Fruit fly (Drosophila melanogaster) whole organism, embryonic: ENCODE data around the gene CG14664.

ENCODE experiments used
- Atf3 ChIP-seq: fragments of 200-800 bp; sonication (Bioruptor generic); optimal IDR thresholded peaks from 3 replicates; lab custom pipeline; 2016; ENCODE audit warnings: missing biosample characterization, missing genetic modification characterization
- Atf6 ChIP-seq: fragments of 200-800 bp; sonication (Bioruptor generic); IDR thresholded peaks from 2 replicates; pipeline ENCODE4 v1.3.6; 2022; ENCODE audit warnings: missing biosample characterization, missing genetic modification characterization
- CG10462 ChIP-seq: fragments of 200-800 bp; sonication (Bioruptor generic); optimal IDR thresholded peaks from 2 replicates; lab custom pipeline; 2016; ENCODE audit warnings: missing biosample characterization, missing genetic modification characterization
- CG11247 ChIP-seq: fragments of 200-800 bp; sonication (Bioruptor generic); IDR thresholded peaks from 2 replicates; pipeline ENCODE4 v1.3.6; 2022; ENCODE audit warnings: missing biosample characterization, missing genetic modification characterization
- CG12942 ChIP-seq: fragments of 200-800 bp; sonication (Bioruptor generic); optimal IDR thresholded peaks from 3 replicates; lab custom pipeline; 2016; ENCODE audit warnings: missing biosample characterization, missing genetic modification characterization
- CG14667 ChIP-seq: fragments of 200-800 bp; sonication (Bioruptor generic); IDR thresholded peaks from 2 replicates; pipeline ENCODE4 v1.3.6; 2022; ENCODE audit warnings: missing biosample characterization, missing genetic modification characterization
- CG14710 ChIP-seq: fragments of 200-800 bp; sonication (Bioruptor generic); optimal IDR thresholded peaks from 3 replicates; lab custom pipeline; 2019; ENCODE audit warnings: missing biosample characterization, mild to moderate bottlenecking, missing genetic modification characterization, moderate library complexity
- CG15479 ChIP-seq: fragments of 200-800 bp; sonication (Bioruptor generic); optimal IDR thresholded peaks from 3 replicates; lab custom pipeline; 2019; ENCODE audit warnings: missing biosample characterization, mild to moderate bottlenecking, missing genetic modification characterization, moderate library complexity
- CG1647 ChIP-seq: fragments of 200-800 bp; sonication (Bioruptor generic); optimal IDR thresholded peaks from 3 replicates; lab custom pipeline; 2016; ENCODE audit warnings: missing biosample characterization, missing genetic modification characterization
- CG16863 ChIP-seq: fragments of 200-800 bp; sonication (Bioruptor generic); optimal IDR thresholded peaks from 3 replicates; lab custom pipeline; 2016; ENCODE audit warnings: missing biosample characterization, missing genetic modification characterization
- CG17568 ChIP-seq: fragments of 200-800 bp; sonication (Bioruptor generic); optimal IDR thresholded peaks from 2 replicates; lab custom pipeline; 2018; ENCODE audit warnings: missing biosample characterization, mild to moderate bottlenecking, missing genetic modification characterization, moderate library complexity
- CG1792 ChIP-seq: fragments of 200-800 bp; sonication (Bioruptor generic); optimal IDR thresholded peaks from 2 replicates; lab custom pipeline; 2016; ENCODE audit warnings: missing biosample characterization, missing genetic modification characterization
- CG31224 ChIP-seq: fragments of 200-800 bp; sonication (Bioruptor generic); IDR thresholded peaks from 2 replicates; pipeline ENCODE4 v1.3.6; 2022; ENCODE audit warnings: missing biosample characterization, missing genetic modification characterization
- CG33213 ChIP-seq: fragments of 200-800 bp; sonication (Bioruptor generic); optimal IDR thresholded peaks from 3 replicates; lab custom pipeline; 2016; ENCODE audit warnings: missing biosample characterization, missing genetic modification characterization
- CG3407 ChIP-seq: fragments of 200-800 bp; sonication (Bioruptor generic); optimal IDR thresholded peaks from 2 replicates; lab custom pipeline; 2018; ENCODE audit warnings: missing biosample characterization, mild to moderate bottlenecking, missing genetic modification characterization
- CG34422 ChIP-seq: fragments of 200-800 bp; sonication (Bioruptor generic); IDR thresholded peaks from 3 replicates; pipeline ENCODE4 v1.3.6; 2022; ENCODE audit warnings: missing biosample characterization, missing genetic modification characterization
- CG3726 ChIP-seq: fragments of 200-800 bp; sonication (Bioruptor generic); IDR thresholded peaks from 3 replicates; pipeline ENCODE4, ENCODE4 v1.3.6; 2022; ENCODE audit warnings: missing biosample characterization, missing genetic modification characterization
- CG3847 ChIP-seq: fragments of 200-800 bp; sonication (Bioruptor generic); IDR thresholded peaks from 2 replicates; pipeline ENCODE4 v1.3.6; 2022; ENCODE audit warnings: missing biosample characterization, missing genetic modification characterization
- CG4328 ChIP-seq: fragments of 200-800 bp; sonication (Bioruptor generic); optimal IDR thresholded peaks from 3 replicates; lab custom pipeline; 2017; ENCODE audit warnings: missing biosample characterization, missing genetic modification reagents, missing genetic modification characterization
- CG5180 ChIP-seq: fragments of 200-800 bp; sonication (Bioruptor generic); optimal IDR thresholded peaks from 3 replicates; lab custom pipeline; 2017; ENCODE audit warnings: missing biosample characterization, missing genetic modification characterization, mild to moderate bottlenecking, moderate library complexity, missing genetic modification reagents
- CG6272 ChIP-seq: fragments of 200-800 bp; sonication (Bioruptor generic); IDR thresholded peaks from 2 replicates; pipeline ENCODE4 v1.3.6; 2022; ENCODE audit warnings: missing biosample characterization, missing genetic modification characterization
- CG6854 ChIP-seq: fragments of 200-800 bp; sonication (Bioruptor generic); optimal IDR thresholded peaks from 3 replicates; lab custom pipeline; 2017; ENCODE audit warnings: missing biosample characterization, mild to moderate bottlenecking, missing genetic modification characterization
- CG9437 ChIP-seq: fragments of 200-800 bp; sonication (Bioruptor generic); optimal IDR thresholded peaks from 2 replicates; lab custom pipeline; 2018; ENCODE audit warnings: missing biosample characterization, mild to moderate bottlenecking, missing genetic modification characterization
- Dip3 ChIP-seq: fragments of 200-800 bp; sonication (Bioruptor generic); optimal IDR thresholded peaks from 3 replicates; lab custom pipeline; 2016; ENCODE audit warnings: missing biosample characterization, missing genetic modification characterization
- Elba2 ChIP-seq: fragments of 200-800 bp; sonication (Bioruptor generic); optimal IDR thresholded peaks from 3 replicates; lab custom pipeline; 2016; ENCODE audit warnings: missing biosample characterization, missing genetic modification characterization
- Hey ChIP-seq: fragments of 200-800 bp; sonication (Bioruptor generic); optimal IDR thresholded peaks from 3 replicates; lab custom pipeline; 2018; ENCODE audit warnings: missing biosample characterization, mild to moderate bottlenecking, missing genetic modification characterization
- Hr3 ChIP-seq: fragments of 200-800 bp; sonication (Bioruptor generic); optimal IDR thresholded peaks from 3 replicates; lab custom pipeline; 2016; ENCODE audit warnings: missing biosample characterization, missing genetic modification characterization
- Hr39 ChIP-seq: fragments of >200 bp; optimal IDR thresholded peaks from 2 replicates; lab custom pipeline; 2017
- Kr ChIP-seq: fragments of 200-800 bp; sonication (Bioruptor generic); optimal IDR thresholded peaks from 2 replicates; lab custom pipeline; 2017; ENCODE audit warnings: missing biosample characterization, mild to moderate bottlenecking, missing genetic modification characterization
- Mad ChIP-seq: fragments of 200-800 bp; sonication (Bioruptor generic); optimal IDR thresholded peaks from 2 replicates; lab custom pipeline; 2016; ENCODE audit warnings: missing biosample characterization, missing genetic modification characterization
- Mes4 ChIP-seq: fragments of 200-800 bp; sonication (Bioruptor generic); optimal IDR thresholded peaks from 2 replicates; lab custom pipeline; 2016; ENCODE audit warnings: missing biosample characterization, missing genetic modification characterization
- Oaz ChIP-seq: fragments of 200-800 bp; sonication (Bioruptor generic); IDR thresholded peaks from 2 replicates; pipeline ENCODE4 v1.3.6; 2022; ENCODE audit warnings: missing biosample characterization, missing genetic modification characterization
- Stat92E ChIP-seq, 3 experiments: fragments of >200 bp in 2 of 3; fragments of 200-800 bp in 1 of 3; sonication (Bioruptor generic) in 1 of 3; optimal IDR thresholded peaks; 2 replicates each; lab custom pipeline; 2017 to 2019; ENCODE audit warnings: missing biosample characterization in 3 of 3, missing genetic modification characterization in 3 of 3, mild to moderate bottlenecking in 1 of 3, moderate library complexity in 1 of 3
- az2 ChIP-seq: fragments of 200-800 bp; sonication (Bioruptor generic); optimal IDR thresholded peaks from 3 replicates; lab custom pipeline; 2016; ENCODE audit warnings: missing biosample characterization, missing genetic modification characterization
- chn ChIP-seq: fragments of 200-800 bp; sonication (Bioruptor generic); optimal IDR thresholded peaks from 2 replicates; lab custom pipeline; 2016; ENCODE audit warnings: missing biosample characterization, missing genetic modification characterization
- crol ChIP-seq: fragments of 200-800 bp; sonication (Bioruptor generic); IDR thresholded peaks from 2 replicates; pipeline ENCODE4 v1.3.6; 2022; ENCODE audit warnings: missing biosample characterization, missing genetic modification characterization
- dan ChIP-seq: fragments of 200-800 bp; sonication (Bioruptor generic); IDR thresholded peaks from 2 replicates; pipeline ENCODE4 v1.3.6; 2022; ENCODE audit warnings: missing biosample characterization, missing genetic modification characterization
- ewg ChIP-seq: fragments of 200-800 bp; sonication (Bioruptor generic); optimal IDR thresholded peaks from 3 replicates; lab custom pipeline; 2017; ENCODE audit warnings: mild to moderate bottlenecking, missing biosample characterization, missing genetic modification reagents, missing genetic modification characterization
- fd64A ChIP-seq: fragments of 200-800 bp; sonication (Bioruptor generic); optimal IDR thresholded peaks from 3 replicates; lab custom pipeline; 2018; ENCODE audit warnings: missing biosample characterization, mild to moderate bottlenecking, missing genetic modification characterization
- gcm ChIP-seq: fragments of 200-800 bp; sonication (Bioruptor generic); optimal IDR thresholded peaks from 2 replicates; lab custom pipeline; 2019; ENCODE audit warnings: missing biosample characterization, mild to moderate bottlenecking, missing genetic modification characterization, moderate library complexity
- grn ChIP-seq: fragments of 200-800 bp; sonication (Bioruptor generic); optimal IDR thresholded peaks from 3 replicates; lab custom pipeline; 2017; ENCODE audit warnings: missing biosample characterization, missing genetic modification characterization
- gsb ChIP-seq: fragments of 200-800 bp; sonication (Bioruptor generic); IDR thresholded peaks from 2 replicates; pipeline ENCODE4 v1.3.6; 2022; ENCODE audit warnings: missing biosample characterization, missing genetic modification characterization
- h ChIP-seq: fragments of >200 bp; optimal IDR thresholded peaks from 2 replicates; lab custom pipeline; 2017
- ham ChIP-seq: fragments of 200-800 bp; sonication (Bioruptor generic); IDR thresholded peaks from 2 replicates; pipeline ENCODE4 v1.3.6; 2022; ENCODE audit warnings: missing biosample characterization, missing genetic modification characterization
- lola ChIP-seq, 3 experiments: fragments of >200 bp in 2 of 3; fragments of 200-800 bp in 1 of 3; sonication (Bioruptor generic) in 1 of 3; optimal IDR thresholded peaks; 2 replicates each; lab custom pipeline; 2017 to 2019; ENCODE audit warnings: missing biosample characterization in 3 of 3, missing genetic modification characterization in 3 of 3, mild to moderate bottlenecking in 1 of 3, moderate library complexity in 1 of 3
- pan ChIP-seq, 4 experiments: fragments of >200 bp in 3 of 4; fragments of 200-800 bp in 1 of 4; sonication (Bioruptor generic) in 1 of 4; optimal IDR thresholded peaks in 3 of 4; IDR thresholded peaks in 1 of 4; 2 replicates each; pipeline versions ENCODE4 v1.3.6 to Lab custom; 2017 to 2022; ENCODE audit warnings: missing biosample characterization in 2 of 4, missing genetic modification characterization in 2 of 4, mixed read lengths in 1 of 4
- ranshi ChIP-seq: fragments of 200-800 bp; sonication (Bioruptor generic); IDR thresholded peaks from 2 replicates; pipeline ENCODE4 v1.3.6; 2022; ENCODE audit warnings: missing biosample characterization, missing genetic modification characterization
- sens ChIP-seq: fragments of 200-800 bp; sonication (Bioruptor generic); peaks from one replicate; lab custom pipeline; 2016; ENCODE audit warnings: missing biosample characterization, missing genetic modification characterization
- stwl ChIP-seq: fragments of 200-800 bp; sonication (Bioruptor generic); optimal IDR thresholded peaks from 3 replicates; lab custom pipeline; 2018; ENCODE audit warnings: missing biosample characterization, mild to moderate bottlenecking, missing genetic modification characterization, moderate library complexity

CG14664 gene

DNA sequence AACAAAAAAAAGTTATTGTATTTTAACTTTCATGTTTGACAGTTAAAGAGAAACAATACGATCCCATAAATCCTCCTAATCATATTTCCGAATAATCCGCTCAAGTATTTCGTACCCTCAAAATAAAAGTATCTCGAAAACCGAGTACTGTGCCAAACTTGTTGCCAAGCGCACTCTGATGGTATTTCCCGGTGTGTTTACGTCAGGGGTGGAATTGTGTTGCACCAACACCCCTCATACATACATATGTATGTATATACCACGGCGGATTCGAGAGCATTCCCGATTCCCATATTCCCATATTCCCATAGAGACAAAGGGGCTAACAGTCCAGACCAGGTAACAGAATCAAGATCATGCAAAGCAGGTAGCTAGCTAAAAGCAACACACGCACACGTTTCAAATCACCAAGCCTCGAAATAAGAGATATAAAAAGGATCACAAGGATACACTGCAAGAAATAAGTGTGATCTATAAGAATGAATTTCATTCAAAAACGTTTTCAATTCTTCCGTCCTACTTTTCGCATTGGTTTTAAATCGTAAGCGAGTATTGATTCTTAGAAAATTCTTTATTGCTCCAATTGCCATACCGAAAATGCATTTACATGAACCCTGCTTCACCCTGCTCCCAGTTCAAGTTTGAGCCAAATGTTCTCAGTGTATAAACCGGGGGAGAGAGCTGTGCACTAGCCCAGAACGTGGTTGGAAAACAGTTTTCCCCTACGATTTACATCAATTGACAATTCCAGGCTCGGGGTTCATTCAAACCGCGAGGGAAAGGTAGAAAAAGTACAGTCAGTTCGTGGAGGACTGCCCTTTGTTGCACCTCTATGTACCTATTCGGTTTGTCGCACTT lies 11.8 kb upstream of the CG14664 start (continued):
- TF ChIP-seq Elba2 (peak; percentile 90), ham (GFP tag; lab: Robert Waterston, UW) (no peak), CG12942 (peak; percentile 60), crol (GFP tag; lab: Robert Waterston, UW) (no peak), CG10462 (GFP tag; lab: Kevin White, UChicago) (peak; percentile 71), h (lab: Kevin White, UChicago) (no peak), Atf6 (GFP tag; lab: Robert Waterston, UW) (no peak), Hey (no peak), CG16863 (peak; percentile 75), Hr3 (GFP tag; lab: Kevin White, UChicago) (peak; percentile 74), pan (optimal IDR thresholded peaks at IDR 0.05; lab: Kevin White, UChicago) (no peak), pan (GFP tag; optimal IDR thresholded peaks at IDR 0.05 in 1 of 2, IDR thresholded peaks at IDR 0.05 in 1 of 2) (peak in 1 of 2 experiments; percentile 68), Dip3 (GFP tag; lab: Kevin White, UChicago) (peak; percentile 18), CG14667 (GFP tag; lab: Robert Waterston, UW) (peak; percentile 32; the same call in 1 of the 2 replicates), chn (GFP tag; lab: Kevin White, UChicago) (peak; percentile 91), fd64A (GFP tag; lab: Kevin White, UChicago) (no peak), ranshi (GFP tag; lab: Robert Waterston, UW) (peak; percentile 59; the same call in 1 of the 2 replicates), CG17568 (GFP tag; lab: Kevin White, UChicago) (peak; percentile 62), dan (GFP tag; lab: Robert Waterston, UW) (peak; percentile 88; the same call in 1 of the 2 replicates), sens (GFP tag; lab: Kevin White, UChicago) (peak; percentile 98), stwl (tag; lab: Kevin White, UChicago) (peak; percentile 70), CG9437 (peak; percentile 3), Mes4 (GFP tag; lab: Kevin White, UChicago) (peak; percentile 72), CG11247 (peak; percentile 54), CG6272 (peak; percentile 28; the same call in 1 of the 2 replicates), CG3847 (no peak), CG6854 (no peak), CG3407 (peak; percentile 55), ewg (GFP tag; lab: Kevin White, UChicago) (peak; percentile 47), Atf3 (GFP tag; lab: Kevin White, UChicago) (peak; percentile 68), Hr39 (lab: Kevin White, UChicago) (no peak), Kr (GFP tag; lab: Kevin White, UChicago) (peak; percentile 95), CG4328 (peak; percentile 25), CG1647 (GFP tag; lab: Kevin White, UChicago) (peak; percentile 51), Mad (GFP tag; lab: Kevin White, UChicago) (peak; percentile 75), CG33213 (GFP tag; lab: Kevin White, UChicago) (peak; percentile 70), CG5180 (peak; percentile 36), CG31224 (GFP tag; lab: Robert Waterston, UW) (no peak), CG1792 (GFP tag; lab: Kevin White, UChicago) (peak; percentile 69), grn (GFP tag; lab: Kevin White, UChicago) (peak; percentile 51), CG15479 (peak; percentile 97), lola (GFP tag; optimal IDR thresholded peaks at IDR 0.05; lab: Kevin White, UChicago) (peak in 1 of 3 experiments; percentile 96), Oaz (GFP tag; lab: Robert Waterston, UW) (no peak), CG34422 (GFP tag; lab: Robert Waterston, UW) (peak; percentile 35; the same call in 1 of the 3 replicates), CG3726 (GFP tag; lab: Robert Waterston, UW) (no peak), CG14710 (tag; lab: Kevin White, UChicago) (peak; percentile 94), gcm (GFP tag; lab: Kevin White, UChicago) (peak; percentile 85), gsb (no peak), Stat92E (GFP tag; optimal IDR thresholded peaks at IDR 0.05; lab: Kevin White, UChicago) (peak in 1 of 3 experiments; percentile 92), az2 (GFP tag; lab: Kevin White, UChicago) (peak; percentile 81)
